Worm (Caenorhabditis elegans) whole organism, young adult: Measurements from ENCODE around the gene C36A4.4.

Source experiments
- tbp1 ChIP-seq: fragments of 200-800 bp; sonication (Bioruptor generic); optimal IDR thresholded peaks from 2 replicates; lab custom pipeline; 2018; ENCODE audit warnings: mild to moderate bottlenecking, missing genetic modification characterization, missing compliant biosample characterization
- unc-130 ChIP-seq: sonication (generic microtip); optimal IDR thresholded peaks from 2 replicates; lab custom pipeline; 2016; ENCODE audit warnings: missing genetic modification reagents, missing genetic modification characterization, missing compliant biosample characterization

- TF ChIP-seq tbp1 (GFP tag; lab: Kevin White, UChicago), result no peak
- TF ChIP-seq unc-130 (GFP tag; lab: Kevin White, UChicago), result no peak
These were observed 30.0 kb upstream of the C36A4.4 start for ce11 chrIII:3873424-3873823.
